Worm (Caenorhabditis elegans): ENCODE measurements around the gene F22B5.10.
A peak's percentile ranks its signal among the peaks of the same experiment; 100 is the strongest.

F22B5.10 gene

DNA sequence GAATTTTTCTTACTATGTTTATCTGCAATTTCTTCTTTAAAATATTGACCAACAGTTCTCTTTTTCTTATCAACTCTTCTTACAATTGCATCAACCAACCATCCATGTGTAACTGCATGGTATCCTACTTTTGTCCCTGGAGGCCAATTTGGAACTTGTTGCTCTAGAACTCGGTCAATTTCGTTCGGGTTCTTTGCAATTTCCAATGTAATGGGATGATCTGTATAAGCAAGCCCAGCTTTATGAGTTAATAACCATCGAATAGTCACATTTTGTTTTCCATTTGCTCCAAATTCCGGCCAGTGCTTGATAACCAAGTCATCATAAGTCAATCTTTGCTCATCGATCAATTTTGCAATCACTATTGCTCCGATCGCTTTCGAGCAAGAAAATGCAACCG lies 12.4 kb downstream of the F22B5.10 start:
- TF ChIP-seq B0261.1 (tag; optimal IDR thresholded peaks at IDR 0.05) (no peak), attf-6 (GFP tag; IDR thresholded peaks at IDR 0.05) (no peak), F22D6.2 (tag; optimal IDR thresholded peaks at IDR 0.05) (no peak), C17E4.6 (GFP tag; IDR thresholded peaks at IDR 0.05) (no peak), aptf-3 (GFP tag; IDR thresholded peaks at IDR 0.05) (no peak), ztf-28 (GFP tag; IDR thresholded peaks at IDR 0.05) (no peak), ceh-27 (GFP tag; optimal IDR thresholded peaks at IDR 0.05) (no peak), aptf-2 (GFP tag; conservative IDR thresholded peaks at IDR 0.05) (no peak), ceh-58 (GFP tag; IDR thresholded peaks at IDR 0.05) (0 out of 2 replicates have a peak, but pooled peaks have one; percentile 67), unc-62 (GFP tag; optimal IDR thresholded peaks at IDR 0.05) (no peak), Y56A3A.18 (GFP tag; IDR thresholded peaks at IDR 0.05) (peak; percentile 8; the same call in 1 of the 2 replicates), F57A8.1 (GFP tag; optimal IDR thresholded peaks at IDR 0.05) (no peak), unc-130 (GFP tag; optimal IDR thresholded peaks at IDR 0.05) (no peak), Y53G8AR.9 (GFP tag; conservative IDR thresholded peaks at IDR 0.05) (0 out of 2 replicates have a peak, but pooled peaks have one; percentile 16)

ce11 chrII:8480166-8480565 lies 13.2 kb downstream of the F22B5.10 start, which contains the start of gene lact-4:
Gene lact-4 (minus strand): TSS chrII:8480478.
- TF ChIP-seq chd-7 (tag; optimal IDR thresholded peaks at IDR 0.05) (no peak), Y56A3A.18 (GFP tag; IDR thresholded peaks at IDR 0.05) (0 out of 2 replicates have a peak, but pooled peaks have one; percentile 31), ama-1 (optimal IDR thresholded peaks at IDR 0.05) (peak; percentile 51), ama-1 (GFP tag; optimal IDR thresholded peaks at IDR 0.05) (no peak), Y53G8AR.9 (GFP tag; conservative IDR thresholded peaks at IDR 0.05) (no peak), madf-3 (GFP tag; IDR thresholded peaks at IDR 0.05) (0 out of 2 replicates have a peak, but pooled peaks have one; percentile 9), let-607 (tag; optimal IDR thresholded peaks at IDR 0.05) (no peak), lsl-1 (GFP tag; optimal IDR thresholded peaks at IDR 0.05) (peak; percentile 41), cebp-1 (GFP tag; IDR thresholded peaks at IDR 0.05) (no peak), cebp-1 (tag; optimal IDR thresholded peaks at IDR 0.05) (no peak), hlh-12 (tag; optimal IDR thresholded peaks at IDR 0.05) (no peak), dpl-1 (GFP tag; optimal IDR thresholded peaks at IDR 0.05) (no peak), madf-10 (tag; optimal IDR thresholded peaks at IDR 0.05) (no peak), F39B2.1 (GFP tag; IDR thresholded peaks at IDR 0.05) (no peak), F49E8.2 (tag; optimal IDR thresholded peaks at IDR 0.05; ENCODE audit: insufficient read depth) (no peak), ztf-6 (GFP tag; IDR thresholded peaks at IDR 0.05) (no peak)

ce11 chrII:8481033-8481708 lies 14.2 kb downstream of the F22B5.10 start:
- TF ChIP-seq madf-8 (GFP tag; conservative IDR thresholded peaks at IDR 0.05) (no peak), unc-62 (GFP tag; optimal IDR thresholded peaks at IDR 0.05) (no peak), B0019.2 (GFP tag; conservative IDR thresholded peaks at IDR 0.05) (no peak), ceh-58 (GFP tag; IDR thresholded peaks at IDR 0.05) (no peak), attf-6 (GFP tag; IDR thresholded peaks at IDR 0.05) (no peak), T07F8.4 (tag; optimal IDR thresholded peaks at IDR 0.05) (no peak), hlh-12 (tag; optimal IDR thresholded peaks at IDR 0.05) (no peak), hmg-20 (GFP tag; IDR thresholded peaks at IDR 0.05) (no peak), F33H1.4 (GFP tag; IDR thresholded peaks at IDR 0.05) (no peak), dpl-1 (GFP tag; optimal IDR thresholded peaks at IDR 0.05) (no peak), bed-2 (GFP tag; IDR thresholded peaks at IDR 0.05) (no peak), ztf-3 (GFP tag; optimal IDR thresholded peaks at IDR 0.05) (no peak), ztf-22 (GFP tag; optimal IDR thresholded peaks at IDR 0.05) (no peak), ceh-91 (GFP tag; IDR thresholded peaks at IDR 0.05) (no peak), aptf-3 (GFP tag; IDR thresholded peaks at IDR 0.05) (no peak), unc-130 (GFP tag; optimal IDR thresholded peaks at IDR 0.05) (no peak), cebp-2 (GFP tag; IDR thresholded peaks at IDR 0.05) (no peak), F22D6.2 (tag; optimal IDR thresholded peaks at IDR 0.05) (no peak), Y53F4B.3 (GFP tag; IDR thresholded peaks at IDR 0.05) (no peak), lsy-27 (tag; optimal IDR thresholded peaks at IDR 0.05; ENCODE audit: borderline replicate concordance, insufficient read depth) (no peak), efl-1 (GFP tag; optimal IDR thresholded peaks at IDR 0.05) (no peak), lag-1 (GFP tag; IDR thresholded peaks at IDR 0.05) (no peak), pha-4 (tag; optimal IDR thresholded peaks at IDR 0.05) (no peak), mes-4 (tag; optimal IDR thresholded peaks at IDR 0.05) (no peak), F39B2.1 (GFP tag; IDR thresholded peaks at IDR 0.05) (no peak), Y53G8AR.9 (GFP tag; conservative IDR thresholded peaks at IDR 0.05) (0 out of 2 replicates have a peak, but pooled peaks have one; percentile 16)

Measured in whole organism, young adult.